Fruit fly (Drosophila melanogaster) whole organism, adult: ENCODE measurements around the gene CG14143.

Experiments used
- CG12768 ChIP-seq: fragments of 200-800 bp; sonication (Bioruptor generic); optimal IDR thresholded peaks from 2 replicates; lab custom pipeline; 2017; ENCODE audit warnings: missing biosample characterization, missing genetic modification characterization, mild to moderate bottlenecking, moderate library complexity, missing genetic modification reagents
- CG1620 ChIP-seq: fragments of 200-800 bp; sonication (Bioruptor generic); optimal IDR thresholded peaks from 2 replicates; lab custom pipeline; 2016; ENCODE audit warnings: missing biosample characterization, missing genetic modification characterization
- CG5204 ChIP-seq: fragments of 200-800 bp; sonication (Bioruptor generic); optimal IDR thresholded peaks from 2 replicates; lab custom pipeline; 2016; ENCODE audit warnings: missing biosample characterization, missing genetic modification characterization
- Clk ChIP-seq: fragments of 200-800 bp; sonication (Bioruptor generic); optimal IDR thresholded peaks from 2 replicates; lab custom pipeline; 2017; ENCODE audit warnings: missing biosample characterization, missing genetic modification characterization
- Mnt ChIP-seq: fragments of 200-800 bp; sonication (Bioruptor generic); optimal IDR thresholded peaks from 2 replicates; lab custom pipeline; 2016; ENCODE audit warnings: missing biosample characterization, mild to moderate bottlenecking, missing genetic modification characterization
- cic ChIP-seq: fragments of 200-800 bp; sonication (Bioruptor generic); optimal IDR thresholded peaks from 2 replicates; lab custom pipeline; 2017; ENCODE audit warnings: missing biosample characterization, mild to moderate bottlenecking, missing genetic modification characterization, moderate library complexity
- ovo ChIP-seq: fragments of 200-800 bp; sonication (Bioruptor generic); optimal IDR thresholded peaks from 2 replicates; lab custom pipeline; 2016; ENCODE audit warnings: missing biosample characterization, missing genetic modification characterization

dm6 chr3L:11138862-11139261 lies 4.1 kb downstream of the CG14143 start:
- TF ChIP-seq CG12768 (no peak), Mnt (GFP tag; lab: Kevin White, UChicago) (no peak), cic (GFP tag; lab: Kevin White, UChicago) (no peak), Clk (no peak), CG1620 (GFP tag; lab: Kevin White, UChicago) (no peak), CG5204 (no peak), ovo (GFP tag; lab: Kevin White, UChicago) (no peak)
